Fruit fly (Drosophila melanogaster) whole organism, adult: ENCODE measurements around the gene CG1965.

Source experiments
- CG11617 ChIP-seq: fragments of 200-800 bp; sonication (Bioruptor generic); optimal IDR thresholded peaks from 2 replicates; lab custom pipeline; 2017; ENCODE audit warnings: mild to moderate bottlenecking, missing biosample characterization, missing genetic modification reagents, missing genetic modification characterization
- CG33017 ChIP-seq: fragments of 200-800 bp; sonication (Bioruptor generic); optimal IDR thresholded peaks from 2 replicates; lab custom pipeline; 2018; ENCODE audit warnings: missing biosample characterization, mild to moderate bottlenecking, missing genetic modification characterization, moderate library complexity
- CG7045 ChIP-seq: fragments of 200-800 bp; sonication (Bioruptor generic); optimal IDR thresholded peaks from 2 replicates; lab custom pipeline; 2017; ENCODE audit warnings: missing biosample characterization, mild to moderate bottlenecking, missing genetic modification characterization
- bab1 ChIP-seq: fragments of 200-800 bp; sonication (Bioruptor generic); optimal IDR thresholded peaks from 3 replicates; lab custom pipeline; 2019; ENCODE audit warnings: missing biosample characterization, mild to moderate bottlenecking, missing genetic modification characterization, moderate library complexity
- tj ChIP-seq: fragments of 200-800 bp; sonication (Bioruptor generic); optimal IDR thresholded peaks from 3 replicates; lab custom pipeline; 2017; ENCODE audit warnings: missing biosample characterization, mild to moderate bottlenecking, missing genetic modification characterization, moderate library complexity

DNA sequence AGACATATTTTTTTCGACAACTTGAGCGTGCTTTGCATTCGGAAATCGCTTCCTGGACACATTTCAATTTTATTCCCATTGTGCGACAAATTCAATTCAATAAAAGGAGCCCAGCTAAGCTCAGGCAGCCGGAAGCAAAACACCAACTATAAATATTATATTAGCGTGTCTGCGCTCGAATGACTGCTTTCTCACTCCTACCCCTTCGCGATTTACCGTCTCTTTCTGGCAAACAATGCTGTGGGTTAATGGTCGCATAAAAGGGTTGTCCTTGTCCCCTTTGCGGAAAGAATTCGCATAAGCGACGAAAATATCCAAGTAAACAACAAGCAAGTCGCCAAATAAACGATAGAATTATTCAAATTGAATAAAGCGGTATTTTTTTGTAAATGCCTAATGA, 37.1 kb downstream of the CG1965 start:
- TF ChIP-seq tj (no peak), CG11617 (GFP tag; lab: Kevin White, UChicago) (no peak), CG7045 (GFP tag; lab: Kevin White, UChicago) (no peak), CG33017 (tag; lab: Kevin White, UChicago) (no peak), bab1 (GFP tag; lab: Kevin White, UChicago) (no peak)
